Worm (Caenorhabditis elegans): ENCODE measurements around the gene Y17G7B.21.

Gene Y17G7B.21

DNA sequence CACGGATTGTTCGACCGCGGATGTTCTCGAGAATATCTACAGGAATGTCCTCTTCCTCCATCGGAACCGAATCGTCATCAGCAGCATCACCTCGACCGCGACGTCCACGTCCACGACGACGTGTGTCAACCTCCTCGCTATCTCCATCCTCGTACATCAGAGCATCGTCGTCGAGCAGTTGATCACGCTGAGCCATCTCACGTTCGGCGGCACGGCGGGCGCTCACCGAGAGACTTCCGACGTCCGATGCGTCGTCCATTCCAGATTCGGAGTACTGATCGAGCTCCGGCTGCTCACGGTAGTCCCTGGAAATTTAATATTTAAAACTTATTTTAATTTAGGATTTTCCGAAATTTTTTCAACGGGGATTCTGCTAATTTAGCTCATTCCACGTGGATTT, 28.5 kb upstream of the Y17G7B.21 start:
- TF ChIP-seq unc-62 (GFP tag; optimal IDR thresholded peaks at IDR 0.05) (no peak), daf-12 (tag; optimal IDR thresholded peaks at IDR 0.05) (no peak), mdl-1 (tag; optimal IDR thresholded peaks at IDR 0.05) (no peak), tbx-2 (tag; optimal IDR thresholded peaks at IDR 0.05) (no peak), elt-1 (tag; optimal IDR thresholded peaks at IDR 0.05) (no peak), ztf-4 (tag; optimal IDR thresholded peaks at IDR 0.05) (no peak), aly-2 (tag; optimal IDR thresholded peaks at IDR 0.05) (no peak), mml-1 (tag; optimal IDR thresholded peaks at IDR 0.05) (no peak), ceh-28 (tag; optimal IDR thresholded peaks at IDR 0.05) (no peak), unc-39 (tag; optimal IDR thresholded peaks at IDR 0.05) (no peak), lin-39 (tag; optimal IDR thresholded peaks at IDR 0.05) (no peak), nhr-12 (tag; optimal IDR thresholded peaks at IDR 0.05) (no peak), nfya-1 (tag; optimal IDR thresholded peaks at IDR 0.05; ENCODE audit: insufficient read depth) (no peak), ZK546.5 (tag; optimal IDR thresholded peaks at IDR 0.05) (no peak)

DNA sequence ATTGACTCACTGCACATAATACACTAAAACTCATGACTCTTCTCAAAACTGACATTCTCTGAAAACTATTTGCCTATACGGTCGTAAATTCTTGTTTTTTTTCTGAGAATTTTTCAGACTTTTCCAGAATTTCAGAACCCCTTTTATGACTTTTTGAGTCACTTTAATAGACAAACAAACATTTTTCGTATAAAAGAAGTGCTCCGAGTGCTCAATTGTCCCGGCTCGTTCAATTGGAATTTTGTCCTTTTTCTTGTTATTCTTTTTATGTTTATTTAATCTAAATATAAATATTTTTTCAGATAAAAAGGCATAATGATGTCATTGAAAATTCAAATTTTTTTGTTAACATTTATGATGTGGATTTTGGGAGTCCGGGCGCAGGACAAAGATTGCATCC, 21.4 kb upstream of the Y17G7B.21 start, which contains the start of gene Y17G7B.23:
Gene Y17G7B.23, plus strand, starts transcription at position 301 of the 400 bp plus-strand sequence.
- TF ChIP-seq nhr-77 (tag; optimal IDR thresholded peaks at IDR 0.05) (no peak), nhr-11 (tag; optimal IDR thresholded peaks at IDR 0.05) (no peak), egl-5 (tag; optimal IDR thresholded peaks at IDR 0.05) (no peak)

DNA sequence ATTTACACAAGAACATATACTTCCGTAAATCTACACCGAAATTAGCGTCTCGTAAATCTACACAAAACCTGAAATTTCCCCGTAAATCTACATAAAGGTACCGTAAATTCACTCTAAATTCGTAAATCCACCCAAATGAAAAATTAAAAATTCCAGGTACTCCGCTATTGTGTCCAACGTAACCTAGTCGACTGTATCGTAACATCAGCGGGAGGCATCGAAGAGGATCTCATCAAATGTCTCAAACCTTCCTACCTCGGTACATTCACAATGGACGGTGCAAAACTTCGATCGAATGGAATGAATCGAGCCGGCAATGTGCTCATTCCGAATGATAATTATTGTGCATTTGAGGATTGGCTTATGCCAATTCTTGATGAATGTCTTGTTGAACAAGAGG, 17.5 kb upstream of the Y17G7B.21 start:
- no peak for TF ChIP-seq tbx-2 (tag; optimal IDR thresholded peaks at IDR 0.05)
- TF ChIP-seq nhr-12 (tag; optimal IDR thresholded peaks at IDR 0.05) = no peak
- TF ChIP-seq lsy-12 (tag; optimal IDR thresholded peaks at IDR 0.05) = no peak
- TF ChIP-seq nfya-1 (tag; optimal IDR thresholded peaks at IDR 0.05; ENCODE audit: insufficient read depth) = no peak
- no peak for TF ChIP-seq ztf-11 (tag; optimal IDR thresholded peaks at IDR 0.05)
- TF ChIP-seq eor-1 (tag; optimal IDR thresholded peaks at IDR 0.05) = no peak
- TF ChIP-seq ceh-16 (tag; optimal IDR thresholded peaks at IDR 0.05) = no peak
- no peak for TF ChIP-seq zag-1 (tag; optimal IDR thresholded peaks at IDR 0.05)
- TF ChIP-seq nhr-43 (tag; optimal IDR thresholded peaks at IDR 0.05; ENCODE audit: poor library complexity, severe bottlenecking) = no peak
- no peak for TF ChIP-seq ceh-82 (tag; optimal IDR thresholded peaks at IDR 0.05)
- TF ChIP-seq elt-2 (tag; optimal IDR thresholded peaks at IDR 0.05) = no peak
- no peak for TF ChIP-seq ZK546.5 (tag; optimal IDR thresholded peaks at IDR 0.05)
- TF ChIP-seq nhr-28 (tag; optimal IDR thresholded peaks at IDR 0.05) = no peak
- TF ChIP-seq egl-5 (tag; optimal IDR thresholded peaks at IDR 0.05) = no peak
- TF ChIP-seq fkh-2 (tag; optimal IDR thresholded peaks at IDR 0.05) = no peak
- TF ChIP-seq ceh-9 (tag; optimal IDR thresholded peaks at IDR 0.05) = no peak

DNA sequence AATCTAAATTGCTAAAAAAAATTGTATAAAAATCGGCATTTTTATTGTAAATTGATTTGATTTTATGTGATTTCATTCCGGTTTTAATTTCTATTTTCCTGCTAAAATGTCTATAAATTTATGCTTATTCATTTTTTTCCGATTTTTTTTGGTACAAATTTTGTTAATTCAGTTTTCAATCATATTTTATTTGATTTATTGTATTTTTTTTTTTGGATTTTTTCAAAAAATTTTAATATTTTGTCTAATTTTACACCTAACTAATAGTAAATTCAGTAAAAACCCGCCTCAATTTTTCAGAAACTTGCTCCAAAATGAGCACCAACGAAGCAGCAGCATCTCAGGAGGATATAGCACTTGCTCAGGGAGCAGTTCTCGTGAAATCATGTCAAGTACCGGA, 15.2 kb upstream of the Y17G7B.21 start, which contains the start of gene dhps-1:
Gene dhps-1, plus strand, starts transcription at position 301 of the 400 bp plus-strand sequence.
- no peak for TF ChIP-seq elt-2 (tag; optimal IDR thresholded peaks at IDR 0.05)
- TF ChIP-seq nhr-25 (tag; optimal IDR thresholded peaks at IDR 0.05) = no peak
- no peak for TF ChIP-seq unc-39 (tag; optimal IDR thresholded peaks at IDR 0.05)
- no peak for TF ChIP-seq zag-1 (tag; optimal IDR thresholded peaks at IDR 0.05)
- no peak for TF ChIP-seq lin-39 (tag; optimal IDR thresholded peaks at IDR 0.05)
- no peak for TF ChIP-seq egl-27 (tag; optimal IDR thresholded peaks at IDR 0.05)
- TF ChIP-seq ztf-11 (tag; optimal IDR thresholded peaks at IDR 0.05) = no peak
- no peak for TF ChIP-seq mml-1 (tag; optimal IDR thresholded peaks at IDR 0.05)
- TF ChIP-seq ZK546.5 (tag; optimal IDR thresholded peaks at IDR 0.05) = no peak
- TF ChIP-seq sea-2 (GFP tag; optimal IDR thresholded peaks at IDR 0.05) = no peak
- no peak for TF ChIP-seq eor-1 (tag; optimal IDR thresholded peaks at IDR 0.05)
- TF ChIP-seq pha-4 (tag; optimal IDR thresholded peaks at IDR 0.05) = no peak

DNA sequence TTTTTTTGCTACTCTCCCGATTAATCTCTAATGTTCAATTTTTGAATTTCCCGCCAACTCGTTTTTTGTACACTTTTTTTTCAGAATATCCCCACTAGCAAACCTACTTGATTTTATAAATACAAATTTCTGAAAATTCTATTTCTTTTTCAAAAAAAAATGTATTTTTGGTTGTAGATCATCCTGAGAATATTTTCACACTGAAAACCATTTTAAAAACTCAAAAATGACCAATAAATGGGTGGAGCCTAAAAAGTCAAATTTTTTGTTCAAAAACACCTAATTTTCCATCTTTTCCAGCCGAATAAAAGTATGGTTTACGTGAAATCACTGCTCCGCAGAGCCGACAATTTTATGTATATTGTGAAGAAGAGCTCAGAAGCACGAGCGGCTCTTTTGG, 11.3 kb upstream of the Y17G7B.21 start, which contains the start of gene Y17G7B.3:
Gene Y17G7B.3, plus strand, starts transcription at position 301 of the 400 bp plus-strand sequence.
- TF ChIP-seq jun-1 (tag; optimal IDR thresholded peaks at IDR 0.05) (no peak), nhr-12 (tag; optimal IDR thresholded peaks at IDR 0.05) (no peak), mml-1 (tag; optimal IDR thresholded peaks at IDR 0.05) (no peak), R02D3.7 (tag; optimal IDR thresholded peaks at IDR 0.05) (no peak), ZK546.5 (tag; optimal IDR thresholded peaks at IDR 0.05) (no peak), fkh-2 (tag; optimal IDR thresholded peaks at IDR 0.05) (no peak), ceh-28 (tag; optimal IDR thresholded peaks at IDR 0.05) (no peak), elt-1 (tag; optimal IDR thresholded peaks at IDR 0.05) (no peak), nhr-237 (tag; optimal IDR thresholded peaks at IDR 0.05) (no peak), nhr-43 (tag; optimal IDR thresholded peaks at IDR 0.05; ENCODE audit: poor library complexity, severe bottlenecking) (no peak), ceh-16 (tag; optimal IDR thresholded peaks at IDR 0.05) (no peak), nhr-28 (tag; optimal IDR thresholded peaks at IDR 0.05) (no peak), lsy-12 (tag; optimal IDR thresholded peaks at IDR 0.05) (no peak), nhr-67 (tag; optimal IDR thresholded peaks at IDR 0.05) (no peak), unc-62 (GFP tag; optimal IDR thresholded peaks at IDR 0.05) (no peak), tbx-2 (tag; optimal IDR thresholded peaks at IDR 0.05) (no peak), nhr-76 (tag; optimal IDR thresholded peaks at IDR 0.05) (no peak), daf-12 (tag; optimal IDR thresholded peaks at IDR 0.05) (no peak), pha-4 (tag; optimal IDR thresholded peaks at IDR 0.05) (no peak), ztf-4 (tag; optimal IDR thresholded peaks at IDR 0.05) (no peak)
